Worm (Caenorhabditis elegans): ENCODE data around the gene C29F5.1.

Gene C29F5.1

ce11 chrII:6344513-6344912 is 41.2 kb downstream of the C29F5.1 start:
- TF ChIP-seq hlh-17 (GFP tag; optimal IDR thresholded peaks at IDR 0.05; ENCODE audit: borderline replicate concordance) = no peak
- TF ChIP-seq pqm-1 (tag; optimal IDR thresholded peaks at IDR 0.05) = no peak
- no peak for TF ChIP-seq C16A3.4 (tag; optimal IDR thresholded peaks at IDR 0.05)
- TF ChIP-seq sptf-1 (tag; optimal IDR thresholded peaks at IDR 0.05) = no peak
- no peak for TF ChIP-seq pag-3 (tag; optimal IDR thresholded peaks at IDR 0.05; ENCODE audit: borderline replicate concordance, insufficient read depth)
- no peak for TF ChIP-seq hpl-2 (GFP tag; optimal IDR thresholded peaks at IDR 0.05)
- no peak for TF ChIP-seq efl-3 (GFP tag; optimal IDR thresholded peaks at IDR 0.05)
- TF ChIP-seq aha-1 (tag; optimal IDR thresholded peaks at IDR 0.05) = no peak
- TF ChIP-seq C34B4.2 (tag; optimal IDR thresholded peaks at IDR 0.05) = no peak
- no peak for TF ChIP-seq fkh-10 (GFP tag; optimal IDR thresholded peaks at IDR 0.05)
- TF ChIP-seq C04F5.9 (tag; optimal IDR thresholded peaks at IDR 0.05) = no peak
- no peak for TF ChIP-seq nhr-76 (tag; optimal IDR thresholded peaks at IDR 0.05)

DNA sequence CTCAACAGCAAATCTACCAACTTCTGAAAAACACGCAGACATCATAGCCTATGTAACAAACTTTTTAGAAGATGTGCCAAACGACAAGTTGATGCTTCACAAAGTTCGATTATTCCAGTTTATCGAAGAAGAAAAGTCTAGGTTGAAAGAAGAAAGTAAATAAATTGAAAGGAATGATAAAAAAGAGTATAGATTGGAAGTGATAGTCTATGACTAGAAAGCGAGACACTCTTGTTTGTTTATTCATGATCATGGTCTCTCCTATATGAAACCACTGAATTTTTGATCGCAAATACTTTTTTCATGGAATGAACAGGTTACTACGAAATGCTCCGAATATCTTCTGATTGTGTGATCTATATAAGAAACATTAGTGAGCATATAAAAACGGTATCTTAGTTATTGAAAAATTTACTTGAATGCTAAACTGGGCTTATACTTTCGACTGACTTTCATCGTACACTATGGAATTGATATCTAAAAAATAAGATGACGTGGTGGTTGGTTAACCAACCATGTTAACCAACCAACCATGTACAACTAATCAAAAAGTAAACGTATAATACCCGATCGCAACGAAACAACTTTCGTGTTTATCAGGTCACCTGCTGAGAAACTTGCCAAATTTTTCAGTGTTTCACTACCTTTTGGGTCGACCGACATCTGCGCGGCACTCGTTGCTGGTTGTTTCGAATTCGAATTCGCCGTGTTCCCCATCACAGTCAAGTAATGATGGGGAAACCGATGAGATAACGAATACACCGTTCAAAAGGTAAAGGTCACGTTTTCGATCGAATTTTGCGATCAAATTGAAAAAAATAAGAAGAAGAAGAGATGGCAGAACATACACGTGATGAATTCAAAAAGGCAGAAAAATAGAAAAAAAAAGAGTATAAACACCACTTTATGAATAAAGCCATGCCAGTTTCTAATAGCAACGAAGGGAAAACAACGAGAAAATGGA is 42.2 kb downstream of the C29F5.1 start, which contains the start of gene C32D5.8:
Gene C32D5.8 (minus strand): TSS at position 770 of the 964 bp plus-strand sequence.
- TF ChIP-seq egl-13 (tag; optimal IDR thresholded peaks at IDR 0.05) = no peak
- no peak for TF ChIP-seq zip-4 (GFP tag; optimal IDR thresholded peaks at IDR 0.05)
- no peak for TF ChIP-seq C16A3.4 (tag; optimal IDR thresholded peaks at IDR 0.05)
- no peak for TF ChIP-seq ztf-11 (tag; optimal IDR thresholded peaks at IDR 0.05)
- TF ChIP-seq zag-1 (tag; optimal IDR thresholded peaks at IDR 0.05) = no peak
- no peak for TF ChIP-seq tlp-1 (tag; optimal IDR thresholded peaks at IDR 0.05)
- no peak for TF ChIP-seq sptf-1 (tag; optimal IDR thresholded peaks at IDR 0.05)
- TF ChIP-seq unc-98 (GFP tag; IDR thresholded peaks at IDR 0.05) = no peak
- no peak for TF ChIP-seq ces-1 (GFP tag; optimal IDR thresholded peaks at IDR 0.05)
- TF ChIP-seq mef-2 (tag; optimal IDR thresholded peaks at IDR 0.05) = no peak
- TF ChIP-seq lin-39 (tag; optimal IDR thresholded peaks at IDR 0.05) = no peak
- no peak for TF ChIP-seq C34B4.2 (tag; optimal IDR thresholded peaks at IDR 0.05)
- no peak for TF ChIP-seq ets-5 (GFP tag; IDR thresholded peaks at IDR 0.05)
- no peak for TF ChIP-seq nhr-237 (tag; optimal IDR thresholded peaks at IDR 0.05)
- TF ChIP-seq nhr-12 (tag; optimal IDR thresholded peaks at IDR 0.05) = no peak
- TF ChIP-seq blmp-1 (tag; optimal IDR thresholded peaks at IDR 0.05) = peak; percentile 37
- no peak for TF ChIP-seq lsy-2 (tag; optimal IDR thresholded peaks at IDR 0.05)
- no peak for TF ChIP-seq ztf-4 (tag; optimal IDR thresholded peaks at IDR 0.05)
- TF ChIP-seq sox-4 (tag; optimal IDR thresholded peaks at IDR 0.05) = no peak
- no peak for TF ChIP-seq efl-3 (GFP tag; optimal IDR thresholded peaks at IDR 0.05)
- no peak for TF ChIP-seq jun-1 (tag; optimal IDR thresholded peaks at IDR 0.05)
- TF ChIP-seq pax-3 (tag; optimal IDR thresholded peaks at IDR 0.05) = no peak
- no peak for TF ChIP-seq ceh-63 (GFP tag; optimal IDR thresholded peaks at IDR 0.05)
- TF ChIP-seq mep-1 (tag; optimal IDR thresholded peaks at IDR 0.05) = peak; percentile 37
- no peak for TF ChIP-seq xbp-1 (tag; optimal IDR thresholded peaks at IDR 0.05)
- TF ChIP-seq ceh-90 (tag; optimal IDR thresholded peaks at IDR 0.05) = no peak
- TF ChIP-seq swsn-7 (tag; optimal IDR thresholded peaks at IDR 0.05) = no peak
- TF ChIP-seq nhr-76 (tag; optimal IDR thresholded peaks at IDR 0.05) = no peak
- peak; percentile 26 for TF ChIP-seq nhr-71 (tag; optimal IDR thresholded peaks at IDR 0.05)
- no peak for TF ChIP-seq vab-15 (tag; optimal IDR thresholded peaks at IDR 0.05)
- TF ChIP-seq egl-27 (tag; optimal IDR thresholded peaks at IDR 0.05) = no peak
- no peak for TF ChIP-seq lin-15B (tag; optimal IDR thresholded peaks at IDR 0.05)
- peak in 1 of 2 experiments; percentile 33 for TF ChIP-seq lin-35 (GFP tag; optimal IDR thresholded peaks at IDR 0.05)
- TF ChIP-seq nhr-47 (tag; optimal IDR thresholded peaks at IDR 0.05) = no peak
- TF ChIP-seq grh-1 (GFP tag; IDR thresholded peaks at IDR 0.05) = 0 out of 2 replicates have a peak, but pooled peaks have one; percentile 8
- TF ChIP-seq nhr-11 (tag; optimal IDR thresholded peaks at IDR 0.05) = no peak
- peak; percentile 45 for TF ChIP-seq ama-1 (optimal IDR thresholded peaks at IDR 0.05)
- no peak for TF ChIP-seq sup-37 (GFP tag; optimal IDR thresholded peaks at IDR 0.05)
- TF ChIP-seq unc-30 (tag; optimal IDR thresholded peaks at IDR 0.05) = no peak
- TF ChIP-seq mab-9 (GFP tag; IDR thresholded peaks at IDR 0.05) = no peak
- TF ChIP-seq ceh-8 (GFP tag; optimal IDR thresholded peaks at IDR 0.05) = no peak
- TF ChIP-seq hlh-17 (GFP tag; optimal IDR thresholded peaks at IDR 0.05; ENCODE audit: borderline replicate concordance) = no peak
- TF ChIP-seq unc-86 (tag; optimal IDR thresholded peaks at IDR 0.05) = no peak

Data from whole organism, L1 larva.